Fruit fly (Drosophila melanogaster) whole organism, embryonic: ENCODE results near the gene dlg1.
A peak's percentile ranks its signal among the peaks of the same experiment; 100 is the strongest.

Experiments
- ATbp ChIP-seq: fragments of 200-800 bp; sonication (Bioruptor generic); optimal IDR thresholded peaks from 2 replicates; lab custom pipeline; 2017; ENCODE audit warnings: missing biosample characterization, mild to moderate bottlenecking, missing genetic modification characterization, missing genetic modification reagents
- Aef1 ChIP-seq: fragments of 200-800 bp; sonication (Bioruptor generic); IDR thresholded peaks from 3 replicates; pipeline ENCODE4 v1.3.6; 2022; ENCODE audit warnings: missing biosample characterization, missing genetic modification characterization
- CG13287 ChIP-seq: fragments of 200-800 bp; sonication (Bioruptor generic); IDR thresholded peaks from 2 replicates; pipeline ENCODE4 v1.3.6; 2022; ENCODE audit warnings: missing biosample characterization, missing genetic modification characterization; ENCODE audit not compliant: partially characterized antibody
- CG1529 ChIP-seq: fragments of 200-800 bp; sonication (Bioruptor generic); optimal IDR thresholded peaks from 3 replicates; lab custom pipeline; 2018; ENCODE audit warnings: missing biosample characterization, missing genetic modification characterization
- CG1602 ChIP-seq: fragments of 200-800 bp; sonication (Bioruptor generic); optimal IDR thresholded peaks from 3 replicates; lab custom pipeline; 2016; ENCODE audit warnings: missing biosample characterization, missing genetic modification characterization
- CG17361 ChIP-seq: fragments of 200-800 bp; sonication (Bioruptor generic); IDR thresholded peaks from 3 replicates; pipeline ENCODE4 v1.3.6; 2022; ENCODE audit warnings: missing biosample characterization, missing genetic modification characterization
- CG17385 ChIP-seq: fragments of 200-800 bp; sonication (Bioruptor generic); optimal IDR thresholded peaks from 3 replicates; lab custom pipeline; 2018; ENCODE audit warnings: missing biosample characterization, mild to moderate bottlenecking, missing genetic modification characterization
- CG17612 ChIP-seq: fragments of 200-800 bp; sonication (Bioruptor generic); IDR thresholded peaks from 2 replicates; pipeline ENCODE4 v1.3.6; 2022; ENCODE audit warnings: missing biosample characterization, missing genetic modification characterization
- CG17802 ChIP-seq: fragments of 200-800 bp; sonication (Bioruptor generic); optimal IDR thresholded peaks from 2 replicates; lab custom pipeline; 2018; ENCODE audit warnings: missing biosample characterization, mild to moderate bottlenecking, missing genetic modification characterization, moderate library complexity
- CG17829 ChIP-seq: fragments of 200-800 bp; optimal IDR thresholded peaks from 2 replicates; lab custom pipeline; 2019; ENCODE audit warnings: missing biosample characterization, mild to moderate bottlenecking, missing genetic modification characterization, moderate library complexity
- CG18011 ChIP-seq: fragments of 200-800 bp; sonication (Bioruptor generic); optimal IDR thresholded peaks from 2 replicates; lab custom pipeline; 2017; ENCODE audit warnings: missing biosample characterization, missing genetic modification characterization, mild to moderate bottlenecking, moderate library complexity, missing genotype
- CG18262 ChIP-seq: fragments of 200-800 bp; optimal IDR thresholded peaks from 3 replicates; lab custom pipeline; 2019; ENCODE audit warnings: missing biosample characterization, mild to moderate bottlenecking, missing genetic modification characterization, moderate library complexity
- CG3065 ChIP-seq: fragments of 200-800 bp; sonication (Bioruptor generic); optimal IDR thresholded peaks from 2 replicates; lab custom pipeline; 2016; ENCODE audit warnings: missing biosample characterization, missing genetic modification characterization
- CG4328 ChIP-seq: fragments of 200-800 bp; sonication (Bioruptor generic); optimal IDR thresholded peaks from 3 replicates; lab custom pipeline; 2017; ENCODE audit warnings: missing biosample characterization, missing genetic modification reagents, missing genetic modification characterization
- CG4617 ChIP-seq: fragments of 200-800 bp; sonication (Bioruptor generic); optimal IDR thresholded peaks from 3 replicates; lab custom pipeline; 2016; ENCODE audit warnings: missing biosample characterization, missing genetic modification characterization, borderline replicate concordance
- CG4707 ChIP-seq: fragments of 200-800 bp; sonication (Bioruptor generic); optimal IDR thresholded peaks from 2 replicates; lab custom pipeline; 2018; ENCODE audit warnings: missing biosample characterization, mild to moderate bottlenecking, missing genetic modification characterization, moderate library complexity
- CG5953 ChIP-seq: fragments of 200-800 bp; sonication (Bioruptor generic); IDR thresholded peaks from 2 replicates; pipeline ENCODE4 v1.3.6; 2022; ENCODE audit warnings: missing biosample characterization, missing genetic modification characterization
- CG7745 ChIP-seq: fragments of 200-800 bp; sonication (Bioruptor generic); optimal IDR thresholded peaks from 2 replicates; lab custom pipeline; 2018; ENCODE audit warnings: missing biosample characterization, mild to moderate bottlenecking, missing genetic modification characterization, moderate library complexity
- CG8359 ChIP-seq: fragments of 200-800 bp; sonication (Bioruptor generic); optimal IDR thresholded peaks from 2 replicates; lab custom pipeline; 2017; ENCODE audit warnings: missing biosample characterization, mild to moderate bottlenecking, missing genetic modification characterization, borderline replicate concordance
- Dref ChIP-seq: fragments of 200-800 bp; sonication (Bioruptor generic); IDR thresholded peaks from 2 replicates; pipeline ENCODE4 v1.3.6; 2022; ENCODE audit warnings: missing biosample characterization, missing genetic modification characterization
- E2f2 ChIP-seq: fragments of 200-800 bp; sonication (Bioruptor generic); IDR thresholded peaks from 2 replicates; pipeline ENCODE4 v1.3.6; 2022; ENCODE audit warnings: missing biosample characterization, missing genetic modification characterization
- Fer2 ChIP-seq: fragments of 200-800 bp; sonication (Bioruptor generic); optimal IDR thresholded peaks from 2 replicates; lab custom pipeline; 2018; ENCODE audit warnings: missing biosample characterization, mild to moderate bottlenecking, missing genetic modification characterization, moderate library complexity
- HLH4C ChIP-seq: fragments of 200-800 bp; sonication (Bioruptor generic); IDR thresholded peaks from 3 replicates; pipeline ENCODE4 v1.3.6; 2022; ENCODE audit warnings: missing biosample characterization, missing genetic modification characterization; ENCODE audit not compliant: partially characterized antibody
- HLHmδ ChIP-seq: fragments of 200-800 bp; sonication (Bioruptor generic); optimal IDR thresholded peaks from 2 replicates; lab custom pipeline; 2018; ENCODE audit warnings: missing biosample characterization, mild to moderate bottlenecking, missing genetic modification characterization, moderate library complexity
- Jarid2 ChIP-seq: fragments of 200-800 bp; sonication (Bioruptor generic); optimal IDR thresholded peaks from 3 replicates; lab custom pipeline; 2017; ENCODE audit warnings: mild to moderate bottlenecking, missing biosample characterization, missing genetic modification reagents, missing genetic modification characterization
- MESR4 ChIP-seq: fragments of 200-800 bp; sonication (Bioruptor generic); optimal IDR thresholded peaks from 2 replicates; lab custom pipeline; 2018; ENCODE audit warnings: missing biosample characterization, mild to moderate bottlenecking, missing genetic modification characterization, moderate library complexity
- MTF-1 ChIP-seq: fragments of 200-800 bp; sonication (Bioruptor generic); optimal IDR thresholded peaks from 2 replicates; lab custom pipeline; 2018; ENCODE audit warnings: missing biosample characterization, mild to moderate bottlenecking, missing genetic modification characterization, borderline replicate concordance
- Med ChIP-seq: fragments of 200-800 bp; sonication (Bioruptor generic); peaks from one replicate; lab custom pipeline; 2016; ENCODE audit warnings: missing biosample characterization, missing genetic modification characterization, mild to moderate bottlenecking, inconsistent platforms, moderate library complexity
- Oaz ChIP-seq: fragments of 200-800 bp; sonication (Bioruptor generic); IDR thresholded peaks from 2 replicates; pipeline ENCODE4 v1.3.6; 2022; ENCODE audit warnings: missing biosample characterization, missing genetic modification characterization
- Stat92E ChIP-seq, 3 experiments: fragments of >200 bp in 2 of 3; fragments of 200-800 bp in 1 of 3; sonication (Bioruptor generic) in 1 of 3; optimal IDR thresholded peaks; 2 replicates each; lab custom pipeline; 2017 to 2019; ENCODE audit warnings: missing biosample characterization in 3 of 3, missing genetic modification characterization in 3 of 3, mild to moderate bottlenecking in 1 of 3, moderate library complexity in 1 of 3
- YL-1 ChIP-seq: fragments of 200-800 bp; sonication (Bioruptor generic); optimal IDR thresholded peaks from 3 replicates; lab custom pipeline; 2017; ENCODE audit warnings: missing biosample characterization, mild to moderate bottlenecking, missing genetic modification characterization
- ab ChIP-seq: fragments of 200-800 bp; sonication (Bioruptor generic); optimal IDR thresholded peaks from 2 replicates; lab custom pipeline; 2016; ENCODE audit warnings: missing biosample characterization, missing genetic modification characterization
- ash1 ChIP-seq: fragments of 200-800 bp; sonication (Bioruptor generic); optimal IDR thresholded peaks from 2 replicates; lab custom pipeline; 2018; ENCODE audit warnings: missing biosample characterization, mild to moderate bottlenecking, missing genetic modification characterization
- cg ChIP-seq: fragments of 200-800 bp; sonication (Bioruptor generic); optimal IDR thresholded peaks from 3 replicates; lab custom pipeline; 2019; ENCODE audit warnings: missing biosample characterization, mild to moderate bottlenecking, missing genetic modification characterization, moderate library complexity
- crol ChIP-seq: fragments of 200-800 bp; sonication (Bioruptor generic); IDR thresholded peaks from 2 replicates; pipeline ENCODE4 v1.3.6; 2022; ENCODE audit warnings: missing biosample characterization, missing genetic modification characterization
- ewg ChIP-seq: fragments of 200-800 bp; sonication (Bioruptor generic); optimal IDR thresholded peaks from 3 replicates; lab custom pipeline; 2017; ENCODE audit warnings: mild to moderate bottlenecking, missing biosample characterization, missing genetic modification reagents, missing genetic modification characterization
- exex ChIP-seq: fragments of 200-800 bp; sonication (Bioruptor generic); optimal IDR thresholded peaks from 4 replicates; lab custom pipeline; 2018; ENCODE audit warnings: missing biosample characterization, mild to moderate bottlenecking, missing genetic modification characterization, moderate library complexity
- inv ChIP-seq: fragments of 200-800 bp; sonication (Bioruptor generic); IDR thresholded peaks from 2 replicates; pipeline ENCODE4 v1.3.6; 2022; ENCODE audit warnings: missing biosample characterization, missing genetic modification characterization; ENCODE audit not compliant: partially characterized antibody
- jigr1 ChIP-seq: fragments of 200-800 bp; sonication (Bioruptor generic); IDR thresholded peaks from 3 replicates; pipeline ENCODE4 v1.3.6; 2022; ENCODE audit warnings: missing biosample characterization, missing genetic modification characterization
- jumu ChIP-seq: fragments of 200-800 bp; sonication (Bioruptor generic); optimal IDR thresholded peaks from 3 replicates; lab custom pipeline; 2016; ENCODE audit warnings: missing biosample characterization, missing genetic modification characterization
- lab ChIP-seq: fragments of 200-800 bp; sonication (Bioruptor generic); optimal IDR thresholded peaks from 3 replicates; lab custom pipeline; 2017; ENCODE audit warnings: missing biosample characterization, missing genetic modification characterization, mild to moderate bottlenecking, moderate library complexity, missing genetic modification reagents
- mirr ChIP-seq: fragments of 200-800 bp; sonication (Bioruptor generic); optimal IDR thresholded peaks from 3 replicates; lab custom pipeline; 2018; ENCODE audit warnings: missing biosample characterization, mild to moderate bottlenecking, missing genetic modification characterization
- sens ChIP-seq: fragments of 200-800 bp; sonication (Bioruptor generic); peaks from one replicate; lab custom pipeline; 2016; ENCODE audit warnings: missing biosample characterization, missing genetic modification characterization
- sqz ChIP-seq: fragments of 200-800 bp; sonication (Bioruptor generic); optimal IDR thresholded peaks from 3 replicates; lab custom pipeline; 2018; ENCODE audit warnings: missing biosample characterization, mild to moderate bottlenecking, missing genetic modification characterization
- ssp ChIP-seq: fragments of 200-800 bp; sonication (Bioruptor generic); IDR thresholded peaks from 2 replicates; pipeline ENCODE4 v1.3.6; 2022; ENCODE audit warnings: missing biosample characterization, missing genetic modification characterization
- stwl ChIP-seq: fragments of 200-800 bp; sonication (Bioruptor generic); optimal IDR thresholded peaks from 3 replicates; lab custom pipeline; 2018; ENCODE audit warnings: missing biosample characterization, mild to moderate bottlenecking, missing genetic modification characterization, moderate library complexity
- tgo ChIP-seq: fragments of 200-800 bp; sonication (Bioruptor generic); IDR thresholded peaks from 3 replicates; pipeline ENCODE4 v1.3.6; 2022; ENCODE audit warnings: missing biosample characterization, missing genetic modification characterization
- tx ChIP-seq: fragments of 200-800 bp; sonication (Bioruptor generic); optimal IDR thresholded peaks from 2 replicates; lab custom pipeline; 2016; ENCODE audit warnings: missing biosample characterization, missing genetic modification characterization

The dlg1 gene

dm6 chrX:11449476-11450119, 80.1 kb downstream of the dlg1 start (continued):
- TF ChIP-seq crol (GFP tag; lab: Robert Waterston, UW) (peak; percentile 81), ewg (GFP tag; lab: Kevin White, UChicago) (peak; percentile 64), CG17802 (tag; lab: Kevin White, UChicago) (peak; percentile 60), Jarid2 (GFP tag; lab: Kevin White, UChicago) (peak; percentile 44), Dref (no peak), sqz (GFP tag; lab: Kevin White, UChicago) (peak; percentile 78), mirr (GFP tag; lab: Kevin White, UChicago) (peak; percentile 86), ssp (GFP tag; lab: Robert Waterston, UW) (peak; percentile 72), tx (GFP tag; lab: Kevin White, UChicago) (peak; percentile 80), cg (GFP tag; lab: Kevin White, UChicago) (peak; percentile 22), CG1602 (GFP tag; lab: Kevin White, UChicago) (peak; percentile 75), MTF-1 (GFP tag; lab: Kevin White, UChicago) (peak; percentile 74), CG13287 (no peak), CG17612 (peak; percentile 80), CG8359 (GFP tag; lab: Kevin White, UChicago) (peak; percentile 44), Med (GFP tag; lab: Kevin White, UChicago) (peak; percentile 98), CG1529 (peak; percentile 70), CG17361 (GFP tag; lab: Robert Waterston, UW) (peak; percentile 82), YL-1 (GFP tag; lab: Kevin White, UChicago) (peak; percentile 13), lab (GFP tag; lab: Kevin White, UChicago) (peak; percentile 92), MESR4 (peak; percentile 19), CG17829 (peak; percentile 79), CG4617 (GFP tag; lab: Kevin White, UChicago) (peak; percentile 36), CG17385 (GFP tag; lab: Kevin White, UChicago) (peak; percentile 82), HLH4C (no peak), CG4328 (peak; percentile 77), inv (no peak), jumu (GFP tag; lab: Kevin White, UChicago) (peak; percentile 85), ash1 (GFP tag; lab: Kevin White, UChicago) (no peak), CG18262 (tag; lab: Kevin White, UChicago) (peak; percentile 71), sens (GFP tag; lab: Kevin White, UChicago) (peak; percentile 97), CG3065 (GFP tag; lab: Kevin White, UChicago) (no peak), tgo (GFP tag; lab: Robert Waterston, UW) (peak; percentile 86), ATbp (GFP tag; lab: Kevin White, UChicago) (peak; percentile 78), CG5953 (peak; percentile 89), exex (tag; lab: Kevin White, UChicago) (peak; percentile 55), ab (GFP tag; lab: Kevin White, UChicago) (peak; percentile 62), E2f2 (GFP tag; lab: Robert Waterston, UW) (peak; percentile 58), CG4707 (GFP tag; lab: Kevin White, UChicago) (peak; percentile 69), Oaz (peak; percentile 79), CG18011 (GFP tag; lab: Kevin White, UChicago) (peak; percentile 28), jigr1 (GFP tag; lab: Robert Waterston, UW) (peak; percentile 63; the same call in 2 of the 3 replicates), HLHmδ (GFP tag; lab: Kevin White, UChicago) (no peak), CG7745 (tag; lab: Kevin White, UChicago) (no peak), stwl (tag; lab: Kevin White, UChicago) (no peak), Stat92E (GFP tag; optimal IDR thresholded peaks at IDR 0.05; lab: Kevin White, UChicago) (no peak), Fer2 (tag; lab: Kevin White, UChicago) (peak; percentile 61), Aef1 (GFP tag; lab: Robert Waterston, UW) (peak; percentile 87)
